Fruit fly (Drosophila melanogaster) whole organism, embryonic: ENCODE data around the gene CG15286.

Source experiments
- Bdp1 ChIP-seq: fragments of 200-800 bp; sonication (Bioruptor generic); optimal IDR thresholded peaks from 3 replicates; lab custom pipeline; 2016; ENCODE audit warnings: missing biosample characterization, missing genetic modification characterization
- CG10366 ChIP-seq: fragments of 200-800 bp; sonication (Bioruptor generic); IDR thresholded peaks from 2 replicates; pipeline ENCODE4 v1.3.6; 2022; ENCODE audit warnings: missing biosample characterization, missing genetic modification characterization
- CG12071 ChIP-seq: fragments of 200-800 bp; sonication (Bioruptor generic); optimal IDR thresholded peaks from 3 replicates; lab custom pipeline; 2018; ENCODE audit warnings: missing biosample characterization, mild to moderate bottlenecking, missing genetic modification characterization
- CG13123 ChIP-seq: fragments of 200-800 bp; sonication (Bioruptor generic); optimal IDR thresholded peaks from 2 replicates; lab custom pipeline; 2016; ENCODE audit warnings: missing biosample characterization, missing genetic modification characterization
- CG13296 ChIP-seq: fragments of 200-800 bp; sonication (Bioruptor generic); optimal IDR thresholded peaks from 3 replicates; lab custom pipeline; 2018; ENCODE audit warnings: missing biosample characterization, mild to moderate bottlenecking, missing genetic modification characterization
- CG1602 ChIP-seq: fragments of 200-800 bp; sonication (Bioruptor generic); optimal IDR thresholded peaks from 3 replicates; lab custom pipeline; 2016; ENCODE audit warnings: missing biosample characterization, missing genetic modification characterization
- CG18011 ChIP-seq: fragments of 200-800 bp; sonication (Bioruptor generic); optimal IDR thresholded peaks from 2 replicates; lab custom pipeline; 2017; ENCODE audit warnings: missing biosample characterization, missing genetic modification characterization, mild to moderate bottlenecking, moderate library complexity, missing genotype
- CG2678 ChIP-seq: fragments of 200-800 bp; sonication (Bioruptor generic); optimal IDR thresholded peaks from 3 replicates; lab custom pipeline; 2019; ENCODE audit warnings: missing biosample characterization, mild to moderate bottlenecking, missing genetic modification characterization, moderate library complexity
- CG31388 ChIP-seq: fragments of 200-800 bp; sonication (Bioruptor generic); optimal IDR thresholded peaks from 2 replicates; lab custom pipeline; 2016; ENCODE audit warnings: missing biosample characterization, missing genetic modification characterization
- CG32532 ChIP-seq: fragments of 200-800 bp; sonication (Bioruptor generic); IDR thresholded peaks from 2 replicates; pipeline ENCODE4 v1.3.6; 2022; ENCODE audit warnings: missing biosample characterization, missing genetic modification characterization
- CG32772 ChIP-seq: fragments of 200-800 bp; sonication (Bioruptor generic); IDR thresholded peaks from 2 replicates; pipeline ENCODE4 v1.3.6; 2022; ENCODE audit warnings: missing biosample characterization, missing genetic modification characterization
- CG3407 ChIP-seq: fragments of 200-800 bp; sonication (Bioruptor generic); optimal IDR thresholded peaks from 2 replicates; lab custom pipeline; 2018; ENCODE audit warnings: missing biosample characterization, mild to moderate bottlenecking, missing genetic modification characterization
- CG7357 ChIP-seq: fragments of 200-800 bp; sonication (Bioruptor generic); IDR thresholded peaks from 3 replicates; pipeline ENCODE4 v1.3.6; 2022; ENCODE audit warnings: missing biosample characterization, missing genetic modification characterization
- D19B ChIP-seq: fragments of 200-800 bp; sonication (Bioruptor generic); optimal IDR thresholded peaks from 2 replicates; lab custom pipeline; 2017; ENCODE audit warnings: missing biosample characterization, mild to moderate bottlenecking, missing genetic modification characterization
- Doc2 ChIP-seq: fragments of 200-800 bp; sonication (Bioruptor generic); IDR thresholded peaks from 2 replicates; pipeline ENCODE4 v1.3.6; 2022; ENCODE audit warnings: missing biosample characterization, missing genetic modification characterization
- Ets97D ChIP-seq: fragments of 200-800 bp; sonication (Bioruptor generic); optimal IDR thresholded peaks from 3 replicates; lab custom pipeline; 2016; ENCODE audit warnings: missing biosample characterization, missing genetic modification characterization
- Fer1 ChIP-seq: fragments of 200-800 bp; sonication (Bioruptor generic); optimal IDR thresholded peaks from 2 replicates; lab custom pipeline; 2017; ENCODE audit warnings: missing biosample characterization, mild to moderate bottlenecking, missing genetic modification characterization
- H2.0 ChIP-seq: fragments of 200-800 bp; sonication (Bioruptor generic); IDR thresholded peaks from 2 replicates; pipeline ENCODE4 v1.3.6; 2022; ENCODE audit warnings: missing biosample characterization, missing genetic modification characterization
- HLH54F ChIP-seq: fragments of 200-800 bp; sonication (Bioruptor generic); optimal IDR thresholded peaks from 3 replicates; lab custom pipeline; 2016; ENCODE audit warnings: missing biosample characterization, missing genetic modification characterization
- Hr51 ChIP-seq, 2 experiments: fragments of 200-800 bp; sonication (Bioruptor generic); optimal IDR thresholded peaks; 2 replicates in 1 of 2; 3 replicates in 1 of 2; lab custom pipeline; 2016 to 2018; ENCODE audit warnings: missing biosample characterization in 2 of 2, missing genetic modification characterization in 2 of 2, mild to moderate bottlenecking in 1 of 2, moderate library complexity in 1 of 2
- Hr78 ChIP-seq, 2 experiments: fragments of 200-800 bp in 1 of 2; fragments of >200 bp in 1 of 2; sonication (Bioruptor generic) in 1 of 2; optimal IDR thresholded peaks; 2 replicates each; lab custom pipeline; 2017 to 2019; ENCODE audit warnings: missing biosample characterization in 2 of 2, missing genetic modification characterization in 2 of 2, mild to moderate bottlenecking in 1 of 2, moderate library complexity in 1 of 2
- MESR4 ChIP-seq: fragments of 200-800 bp; sonication (Bioruptor generic); optimal IDR thresholded peaks from 2 replicates; lab custom pipeline; 2018; ENCODE audit warnings: missing biosample characterization, mild to moderate bottlenecking, missing genetic modification characterization, moderate library complexity
- Neu2 ChIP-seq: fragments of 200-800 bp; sonication (Bioruptor generic); optimal IDR thresholded peaks from 3 replicates; lab custom pipeline; 2016; ENCODE audit warnings: missing biosample characterization, missing genetic modification characterization, borderline replicate concordance
- Nf-YB ChIP-seq: fragments of 200-800 bp; sonication (Bioruptor generic); optimal IDR thresholded peaks from 3 replicates; lab custom pipeline; 2019; ENCODE audit warnings: missing biosample characterization, mild to moderate bottlenecking, missing genetic modification characterization, moderate library complexity
- Opbp ChIP-seq: fragments of 200-800 bp; sonication (Bioruptor generic); IDR thresholded peaks from 3 replicates; pipeline ENCODE4 v1.3.6; 2022; ENCODE audit warnings: missing biosample characterization, missing genetic modification characterization; ENCODE audit not compliant: partially characterized antibody
- Pdp1 ChIP-seq, 2 experiments: fragments of 200-800 bp; sonication (Bioruptor generic); optimal IDR thresholded peaks; 3 replicates each; lab custom pipeline; 2016; ENCODE audit warnings: missing biosample characterization in 2 of 2, missing genetic modification characterization in 2 of 2, mild to moderate bottlenecking in 1 of 2, moderate library complexity in 1 of 2
- Ravus ChIP-seq: fragments of 200-800 bp; sonication (Bioruptor generic); IDR thresholded peaks from 2 replicates; pipeline ENCODE4 v1.3.6; 2022; ENCODE audit warnings: missing biosample characterization, missing genetic modification characterization
- Vsx1 ChIP-seq: fragments of 200-800 bp; sonication (Bioruptor generic); optimal IDR thresholded peaks from 2 replicates; lab custom pipeline; 2017; ENCODE audit warnings: missing biosample characterization, mild to moderate bottlenecking, missing genetic modification characterization, missing genetic modification reagents
- ab ChIP-seq: fragments of 200-800 bp; sonication (Bioruptor generic); optimal IDR thresholded peaks from 2 replicates; lab custom pipeline; 2016; ENCODE audit warnings: missing biosample characterization, missing genetic modification characterization
- abd-A ChIP-seq: fragments of 200-800 bp; sonication (Bioruptor generic); optimal IDR thresholded peaks from 3 replicates; lab custom pipeline; 2019; ENCODE audit warnings: missing biosample characterization, mild to moderate bottlenecking, missing genetic modification characterization, moderate library complexity
- ara ChIP-seq: fragments of 200-800 bp; sonication (Bioruptor generic); IDR thresholded peaks from 2 replicates; pipeline ENCODE4 v1.3.6; 2022; ENCODE audit warnings: missing biosample characterization, missing genetic modification characterization
- ato ChIP-seq: fragments of 200-800 bp; sonication (Bioruptor generic); IDR thresholded peaks from 2 replicates; pipeline ENCODE4 v1.3.6; 2022; ENCODE audit warnings: missing biosample characterization, missing genetic modification characterization; ENCODE audit not compliant: partially characterized antibody
- bbx ChIP-seq: fragments of 200-800 bp; sonication (Bioruptor generic); IDR thresholded peaks from 2 replicates; pipeline ENCODE4 v1.3.6; 2022; ENCODE audit warnings: missing biosample characterization, missing genetic modification characterization; ENCODE audit not compliant: partially characterized antibody
- bowl ChIP-seq: fragments of 200-800 bp; sonication (Bioruptor generic); IDR thresholded peaks from 2 replicates; pipeline ENCODE4 v1.3.6; 2022; ENCODE audit warnings: missing biosample characterization, missing genetic modification characterization
- bsh ChIP-seq, 2 experiments: fragments of 200-800 bp; sonication (Bioruptor generic); optimal IDR thresholded peaks; 2 replicates each; lab custom pipeline; 2017 to 2018; ENCODE audit warnings: mild to moderate bottlenecking in 2 of 2, missing biosample characterization in 2 of 2, missing genetic modification characterization in 2 of 2, moderate library complexity in 1 of 2
- cg ChIP-seq: fragments of 200-800 bp; sonication (Bioruptor generic); optimal IDR thresholded peaks from 3 replicates; lab custom pipeline; 2019; ENCODE audit warnings: missing biosample characterization, mild to moderate bottlenecking, missing genetic modification characterization, moderate library complexity
- fd102C ChIP-seq: fragments of 200-800 bp; sonication (Bioruptor generic); optimal IDR thresholded peaks from 2 replicates; lab custom pipeline; 2018; ENCODE audit warnings: missing biosample characterization, mild to moderate bottlenecking, missing genetic modification characterization, moderate library complexity
- fd96Cb ChIP-seq: fragments of 200-800 bp; sonication (Bioruptor generic); optimal IDR thresholded peaks from 2 replicates; lab custom pipeline; 2018; ENCODE audit warnings: missing biosample characterization, mild to moderate bottlenecking, missing genetic modification characterization, moderate library complexity
- fu2 ChIP-seq: fragments of 200-800 bp; sonication (Bioruptor generic); optimal IDR thresholded peaks from 2 replicates; lab custom pipeline; 2016; ENCODE audit warnings: missing biosample characterization, missing genetic modification characterization
- grn ChIP-seq: fragments of 200-800 bp; sonication (Bioruptor generic); optimal IDR thresholded peaks from 3 replicates; lab custom pipeline; 2017; ENCODE audit warnings: missing biosample characterization, missing genetic modification characterization
- gsb-n ChIP-seq: fragments of 200-800 bp; sonication (Bioruptor generic); optimal IDR thresholded peaks from 3 replicates; lab custom pipeline; 2018; ENCODE audit warnings: missing biosample characterization, mild to moderate bottlenecking, missing genetic modification characterization
- h ChIP-seq: fragments of >200 bp; optimal IDR thresholded peaks from 2 replicates; lab custom pipeline; 2017
- ham ChIP-seq: fragments of 200-800 bp; sonication (Bioruptor generic); IDR thresholded peaks from 2 replicates; pipeline ENCODE4 v1.3.6; 2022; ENCODE audit warnings: missing biosample characterization, missing genetic modification characterization
- lilli ChIP-seq: fragments of 200-800 bp; sonication (Bioruptor generic); optimal IDR thresholded peaks from 3 replicates; lab custom pipeline; 2016; ENCODE audit warnings: missing biosample characterization, missing genetic modification characterization
- lmd ChIP-seq: fragments of 200-800 bp; sonication (Bioruptor generic); IDR thresholded peaks from 2 replicates; pipeline ENCODE4 v1.3.6; 2022; ENCODE audit warnings: missing biosample characterization, missing genetic modification characterization
- mirr ChIP-seq: fragments of 200-800 bp; sonication (Bioruptor generic); optimal IDR thresholded peaks from 3 replicates; lab custom pipeline; 2018; ENCODE audit warnings: missing biosample characterization, mild to moderate bottlenecking, missing genetic modification characterization
- nom ChIP-seq: fragments of 200-800 bp; sonication (Bioruptor generic); optimal IDR thresholded peaks from 2 replicates; lab custom pipeline; 2017; ENCODE audit warnings: missing biosample characterization, missing genetic modification characterization, mild to moderate bottlenecking, moderate library complexity, missing genetic modification reagents
- odd ChIP-seq: fragments of 200-800 bp; sonication (Bioruptor generic); optimal IDR thresholded peaks from 2 replicates; lab custom pipeline; 2017; ENCODE audit warnings: missing biosample characterization, mild to moderate bottlenecking, missing genetic modification characterization
- pho ChIP-seq: fragments of 200-800 bp; sonication (Bioruptor generic); optimal IDR thresholded peaks from 2 replicates; lab custom pipeline; 2016; ENCODE audit warnings: missing biosample characterization, missing genetic modification characterization
- sens ChIP-seq: fragments of 200-800 bp; sonication (Bioruptor generic); peaks from one replicate; lab custom pipeline; 2016; ENCODE audit warnings: missing biosample characterization, missing genetic modification characterization
- sisA ChIP-seq: fragments of 200-800 bp; sonication (Bioruptor generic); IDR thresholded peaks from 2 replicates; pipeline ENCODE4 v1.3.6; 2022; ENCODE audit warnings: missing biosample characterization, missing genetic modification characterization
- twi ChIP-seq: fragments of 200-800 bp; optimal IDR thresholded peaks from 2 replicates; lab custom pipeline; 2019; ENCODE audit warnings: missing biosample characterization, mild to moderate bottlenecking, missing genetic modification characterization, moderate library complexity

Gene CG15286

DNA sequence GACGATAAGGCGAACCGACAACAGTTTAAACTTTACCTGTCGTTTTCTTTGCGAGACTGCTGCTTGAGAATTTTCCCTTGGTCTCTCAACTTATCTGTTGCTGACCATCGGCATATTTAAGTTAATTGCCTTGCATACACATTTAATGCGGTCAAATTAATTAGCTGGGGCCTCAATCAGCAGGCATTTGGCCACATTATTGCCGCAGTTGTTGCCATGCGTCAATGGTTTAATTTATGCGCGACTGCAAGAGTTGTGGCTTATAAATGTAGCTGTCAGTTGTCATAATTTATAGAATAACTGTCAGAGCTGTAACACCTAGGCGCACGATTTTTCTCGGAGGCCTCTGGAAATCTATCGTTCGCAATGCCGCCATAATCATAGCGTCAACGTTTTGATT is 36.0 kb downstream of the CG15286 start (continued):
- TF ChIP-seq fu2 (GFP tag; lab: Kevin White, UChicago) = no peak
- TF ChIP-seq Hr51 (GFP tag; optimal IDR thresholded peaks at IDR 0.05; lab: Kevin White, UChicago) = no peak
- TF ChIP-seq CG31388 = no peak
- no peak for TF ChIP-seq lilli (GFP tag; lab: Kevin White, UChicago)
- no peak for TF ChIP-seq CG13123 (GFP tag; lab: Kevin White, UChicago)
- TF ChIP-seq CG1602 (GFP tag; lab: Kevin White, UChicago) = no peak
- no peak for TF ChIP-seq bbx
- TF ChIP-seq D19B (GFP tag; lab: Kevin White, UChicago) = no peak
- peak; percentile 55 for TF ChIP-seq Vsx1 (GFP tag; lab: Kevin White, UChicago)
- no peak for TF ChIP-seq h (lab: Kevin White, UChicago)
- TF ChIP-seq grn (GFP tag; lab: Kevin White, UChicago) = peak; percentile 27
- no peak for TF ChIP-seq Nf-YB (GFP tag; lab: Kevin White, UChicago)
- no peak for TF ChIP-seq ab (GFP tag; lab: Kevin White, UChicago)
- no peak for TF ChIP-seq CG10366
- no peak for TF ChIP-seq MESR4 (GFP tag; lab: Kevin White, UChicago)
- no peak for TF ChIP-seq gsb-n
- no peak for TF ChIP-seq cg (GFP tag; lab: Kevin White, UChicago)
- no peak for TF ChIP-seq bowl (GFP tag; lab: Robert Waterston, UW)
- TF ChIP-seq Fer1 (GFP tag; lab: Kevin White, UChicago) = no peak
- no peak for TF ChIP-seq sisA (GFP tag; lab: Robert Waterston, UW)
- TF ChIP-seq CG32772 (GFP tag; lab: Robert Waterston, UW) = no peak
- TF ChIP-seq HLH54F (GFP tag; lab: Kevin White, UChicago) = no peak
- TF ChIP-seq fd102C (GFP tag; lab: Kevin White, UChicago) = no peak
- no peak for TF ChIP-seq Ets97D (GFP tag; lab: Kevin White, UChicago)
- no peak for TF ChIP-seq pho (GFP tag; lab: Kevin White, UChicago)
- no peak for TF ChIP-seq odd (GFP tag; lab: Kevin White, UChicago)
- TF ChIP-seq Neu2 = no peak
- no peak for TF ChIP-seq CG12071 (GFP tag; lab: Kevin White, UChicago)
- TF ChIP-seq H2.0 (GFP tag; lab: Robert Waterston, UW) = no peak
- TF ChIP-seq Pdp1 (GFP tag; optimal IDR thresholded peaks at IDR 0.05; lab: Kevin White, UChicago) = no peak
- no peak for TF ChIP-seq ara (GFP tag; lab: Robert Waterston, UW)
- no peak for TF ChIP-seq Hr78 (GFP tag; optimal IDR thresholded peaks at IDR 0.05; lab: Kevin White, UChicago)
- TF ChIP-seq twi = no peak
- TF ChIP-seq abd-A (tag; lab: Kevin White, UChicago) = peak; percentile 63
- no peak for TF ChIP-seq ham
- TF ChIP-seq CG7357 (GFP tag; lab: Robert Waterston, UW) = no peak
- TF ChIP-seq ato = no peak
- TF ChIP-seq CG3407 = no peak
- no peak for TF ChIP-seq Bdp1 (GFP tag; lab: Kevin White, UChicago)
- no peak for TF ChIP-seq CG2678 (tag; lab: Kevin White, UChicago)
- no peak for TF ChIP-seq bsh (GFP tag; optimal IDR thresholded peaks at IDR 0.05; lab: Kevin White, UChicago)
- no peak for TF ChIP-seq CG32532 (GFP tag; lab: Robert Waterston, UW)
- no peak for TF ChIP-seq nom (GFP tag; lab: Kevin White, UChicago)
- peak; percentile 62 for TF ChIP-seq sens (GFP tag; lab: Kevin White, UChicago)
- no peak for TF ChIP-seq Doc2 (GFP tag; lab: Robert Waterston, UW)
- TF ChIP-seq mirr (GFP tag; lab: Kevin White, UChicago) = no peak
- TF ChIP-seq Opbp (GFP tag; lab: Robert Waterston, UW) = no peak
- TF ChIP-seq CG13296 = no peak
- TF ChIP-seq fd96Cb (tag; lab: Kevin White, UChicago) = no peak
- no peak for TF ChIP-seq Ravus (GFP tag; lab: Robert Waterston, UW)
- no peak for TF ChIP-seq CG18011 (GFP tag; lab: Kevin White, UChicago)
- no peak for TF ChIP-seq lmd
